Fruit fly (Drosophila melanogaster) whole organism, embryonic: Measurements from ENCODE around the gene Nak.
A peak's percentile ranks its signal among the peaks of the same experiment; 100 is the strongest.

Experiments used
- Adf1 ChIP-seq: fragments of 200-800 bp; sonication (Bioruptor generic); IDR thresholded peaks from 2 replicates; pipeline ENCODE4 v1.3.6; 2022; ENCODE audit warnings: missing biosample characterization, missing genetic modification characterization
- Atf6 ChIP-seq: fragments of 200-800 bp; sonication (Bioruptor generic); IDR thresholded peaks from 2 replicates; pipeline ENCODE4 v1.3.6; 2022; ENCODE audit warnings: missing biosample characterization, missing genetic modification characterization
- CG10366 ChIP-seq: fragments of 200-800 bp; sonication (Bioruptor generic); IDR thresholded peaks from 2 replicates; pipeline ENCODE4 v1.3.6; 2022; ENCODE audit warnings: missing biosample characterization, missing genetic modification characterization
- CG11093 ChIP-seq: fragments of 200-800 bp; sonication (Bioruptor generic); IDR thresholded peaks from 3 replicates; pipeline ENCODE4 v1.3.6; 2022; ENCODE audit warnings: missing biosample characterization, missing genetic modification characterization
- CG12659 ChIP-seq: fragments of 200-800 bp; sonication (Bioruptor generic); optimal IDR thresholded peaks from 3 replicates; lab custom pipeline; 2017; ENCODE audit warnings: mild to moderate bottlenecking, missing biosample characterization, missing genetic modification reagents, missing genetic modification characterization
- CG13624 ChIP-seq: fragments of 200-800 bp; sonication (Bioruptor generic); optimal IDR thresholded peaks from 2 replicates; lab custom pipeline; 2016; ENCODE audit warnings: missing biosample characterization, missing genetic modification characterization
- CG14441 ChIP-seq: fragments of 200-800 bp; sonication (Bioruptor generic); IDR thresholded peaks from 2 replicates; pipeline ENCODE4 v1.3.6; 2022; ENCODE audit warnings: missing biosample characterization, missing genetic modification characterization
- CG14710 ChIP-seq: fragments of 200-800 bp; sonication (Bioruptor generic); optimal IDR thresholded peaks from 3 replicates; lab custom pipeline; 2019; ENCODE audit warnings: missing biosample characterization, mild to moderate bottlenecking, missing genetic modification characterization, moderate library complexity
- CG1529 ChIP-seq: fragments of 200-800 bp; sonication (Bioruptor generic); optimal IDR thresholded peaks from 3 replicates; lab custom pipeline; 2018; ENCODE audit warnings: missing biosample characterization, missing genetic modification characterization
- CG1603 ChIP-seq: fragments of 200-800 bp; sonication (Bioruptor generic); optimal IDR thresholded peaks from 2 replicates; lab custom pipeline; 2019; ENCODE audit warnings: missing biosample characterization, mild to moderate bottlenecking, missing genetic modification characterization, moderate library complexity
- CG17912 ChIP-seq: fragments of 200-800 bp; sonication (Bioruptor generic); optimal IDR thresholded peaks from 2 replicates; lab custom pipeline; 2018; ENCODE audit warnings: missing biosample characterization, mild to moderate bottlenecking, missing genetic modification characterization
- CG1792 ChIP-seq: fragments of 200-800 bp; sonication (Bioruptor generic); optimal IDR thresholded peaks from 2 replicates; lab custom pipeline; 2016; ENCODE audit warnings: missing biosample characterization, missing genetic modification characterization
- CG3281 ChIP-seq: fragments of 200-800 bp; sonication (Bioruptor generic); optimal IDR thresholded peaks from 3 replicates; lab custom pipeline; 2017; ENCODE audit warnings: missing biosample characterization, mild to moderate bottlenecking, missing genetic modification characterization
- CG34422 ChIP-seq: fragments of 200-800 bp; sonication (Bioruptor generic); IDR thresholded peaks from 3 replicates; pipeline ENCODE4 v1.3.6; 2022; ENCODE audit warnings: missing biosample characterization, missing genetic modification characterization
- CG5180 ChIP-seq: fragments of 200-800 bp; sonication (Bioruptor generic); optimal IDR thresholded peaks from 3 replicates; lab custom pipeline; 2017; ENCODE audit warnings: missing biosample characterization, missing genetic modification characterization, mild to moderate bottlenecking, moderate library complexity, missing genetic modification reagents
- CG6254 ChIP-seq: fragments of 200-800 bp; sonication (Bioruptor generic); optimal IDR thresholded peaks from 3 replicates; lab custom pipeline; 2017; ENCODE audit warnings: mild to moderate bottlenecking, missing biosample characterization, missing genetic modification reagents, missing genetic modification characterization
- CG6272 ChIP-seq: fragments of 200-800 bp; sonication (Bioruptor generic); IDR thresholded peaks from 2 replicates; pipeline ENCODE4 v1.3.6; 2022; ENCODE audit warnings: missing biosample characterization, missing genetic modification characterization
- CG6854 ChIP-seq: fragments of 200-800 bp; sonication (Bioruptor generic); optimal IDR thresholded peaks from 3 replicates; lab custom pipeline; 2017; ENCODE audit warnings: missing biosample characterization, mild to moderate bottlenecking, missing genetic modification characterization
- CG8388 ChIP-seq: fragments of 200-800 bp; sonication (Bioruptor generic); optimal IDR thresholded peaks from 2 replicates; lab custom pipeline; 2019; ENCODE audit warnings: missing biosample characterization, mild to moderate bottlenecking, missing genetic modification characterization, moderate library complexity
- CG9797 ChIP-seq: fragments of 200-800 bp; sonication (Bioruptor generic); optimal IDR thresholded peaks from 3 replicates; lab custom pipeline; 2018; ENCODE audit warnings: missing biosample characterization, mild to moderate bottlenecking, missing genetic modification characterization
- CG9932 ChIP-seq: fragments of 200-800 bp; sonication (Bioruptor generic); IDR thresholded peaks from 2 replicates; pipeline ENCODE4 v1.3.6; 2022; ENCODE audit warnings: missing biosample characterization, missing genetic modification characterization
- CoRest ChIP-seq: fragments of 200-800 bp; sonication (Bioruptor generic); optimal IDR thresholded peaks from 3 replicates; lab custom pipeline; 2018; ENCODE audit warnings: missing biosample characterization, mild to moderate bottlenecking, missing genetic modification characterization, moderate library complexity
- D19B ChIP-seq: fragments of 200-800 bp; sonication (Bioruptor generic); optimal IDR thresholded peaks from 2 replicates; lab custom pipeline; 2017; ENCODE audit warnings: missing biosample characterization, mild to moderate bottlenecking, missing genetic modification characterization
- GATAe ChIP-seq: fragments of 200-800 bp; sonication (Bioruptor generic); conservative IDR thresholded peaks from 2 replicates; pipeline ENCODE4 v1.3.6; 2022; ENCODE audit warnings: missing biosample characterization, missing genetic modification characterization
- Hand ChIP-seq: fragments of 200-800 bp; sonication (Bioruptor generic); optimal IDR thresholded peaks from 2 replicates; lab custom pipeline; 2017; ENCODE audit warnings: mild to moderate bottlenecking, missing biosample characterization, missing genetic modification reagents, missing genetic modification characterization
- Med ChIP-seq: fragments of 200-800 bp; sonication (Bioruptor generic); peaks from one replicate; lab custom pipeline; 2016; ENCODE audit warnings: missing biosample characterization, missing genetic modification characterization, mild to moderate bottlenecking, inconsistent platforms, moderate library complexity
- Mes4 ChIP-seq: fragments of 200-800 bp; sonication (Bioruptor generic); optimal IDR thresholded peaks from 2 replicates; lab custom pipeline; 2016; ENCODE audit warnings: missing biosample characterization, missing genetic modification characterization
- Mrtf ChIP-seq: fragments of 200-800 bp; sonication (Bioruptor generic); IDR thresholded peaks from 3 replicates; pipeline ENCODE4 v1.3.6; 2022; ENCODE audit warnings: missing biosample characterization, missing genetic modification characterization
- NFAT ChIP-seq: fragments of 200-800 bp; sonication (Bioruptor generic); IDR thresholded peaks from 2 replicates; pipeline ENCODE4 v1.3.6; 2022; ENCODE audit warnings: missing biosample characterization, missing genetic modification characterization
- Opbp ChIP-seq: fragments of 200-800 bp; sonication (Bioruptor generic); IDR thresholded peaks from 3 replicates; pipeline ENCODE4 v1.3.6; 2022; ENCODE audit warnings: missing biosample characterization, missing genetic modification characterization; ENCODE audit not compliant: partially characterized antibody
- al ChIP-seq: fragments of 200-800 bp; sonication (Bioruptor generic); IDR thresholded peaks from 2 replicates; pipeline ENCODE4 v1.3.6; 2022; ENCODE audit warnings: missing biosample characterization, missing genetic modification characterization
- emc ChIP-seq: fragments of 200-800 bp; sonication (Bioruptor generic); optimal IDR thresholded peaks from 2 replicates; lab custom pipeline; 2016; ENCODE audit warnings: missing biosample characterization, missing genetic modification characterization
- exex ChIP-seq: fragments of 200-800 bp; sonication (Bioruptor generic); optimal IDR thresholded peaks from 4 replicates; lab custom pipeline; 2018; ENCODE audit warnings: missing biosample characterization, mild to moderate bottlenecking, missing genetic modification characterization, moderate library complexity
- gcm ChIP-seq: fragments of 200-800 bp; sonication (Bioruptor generic); optimal IDR thresholded peaks from 2 replicates; lab custom pipeline; 2019; ENCODE audit warnings: missing biosample characterization, mild to moderate bottlenecking, missing genetic modification characterization, moderate library complexity
- gro ChIP-seq: fragments of 200-800 bp; sonication (Bioruptor generic); optimal IDR thresholded peaks from 2 replicates; lab custom pipeline; 2016; ENCODE audit warnings: missing biosample characterization, missing genetic modification characterization
- h ChIP-seq: fragments of >200 bp; optimal IDR thresholded peaks from 2 replicates; lab custom pipeline; 2017
- hb ChIP-seq: fragments of 200-800 bp; sonication (Bioruptor generic); IDR thresholded peaks from 3 replicates; pipeline ENCODE4 v1.3.6; 2022; ENCODE audit warnings: missing biosample characterization, missing genetic modification characterization; ENCODE audit not compliant: partially characterized antibody
- inv ChIP-seq: fragments of 200-800 bp; sonication (Bioruptor generic); IDR thresholded peaks from 2 replicates; pipeline ENCODE4 v1.3.6; 2022; ENCODE audit warnings: missing biosample characterization, missing genetic modification characterization; ENCODE audit not compliant: partially characterized antibody
- ken ChIP-seq: fragments of 200-800 bp; sonication (Bioruptor generic); IDR thresholded peaks from 3 replicates; pipeline ENCODE4 v1.3.6; 2022; ENCODE audit warnings: missing biosample characterization, missing genetic modification characterization
- lbe ChIP-seq: fragments of 200-800 bp; sonication (Bioruptor generic); optimal IDR thresholded peaks from 2 replicates; lab custom pipeline; 2016; ENCODE audit warnings: missing biosample characterization, mild to moderate bottlenecking, missing genetic modification characterization
- org-1 ChIP-seq: fragments of 200-800 bp; sonication (Bioruptor generic); optimal IDR thresholded peaks from 2 replicates; lab custom pipeline; 2017; ENCODE audit warnings: missing biosample characterization, missing genetic modification characterization
- p53 ChIP-seq: fragments of 200-800 bp; sonication (Bioruptor generic); optimal IDR thresholded peaks from 2 replicates; lab custom pipeline; 2016; ENCODE audit warnings: missing biosample characterization, missing genetic modification characterization
- prd ChIP-seq, 3 experiments: fragments of >200 bp in 2 of 3; fragments of 200-800 bp in 1 of 3; sonication (Bioruptor generic) in 1 of 3; optimal IDR thresholded peaks in 2 of 3; IDR thresholded peaks in 1 of 3; 2 replicates in 2 of 3; 3 replicates in 1 of 3; pipeline versions ENCODE4 v1.3.6 to Lab custom; 2017 to 2022; ENCODE audit warnings: missing biosample characterization in 1 of 3, missing genetic modification characterization in 1 of 3
- pzg ChIP-seq: fragments of 200-800 bp; sonication (Bioruptor generic); optimal IDR thresholded peaks from 3 replicates; lab custom pipeline; 2018; ENCODE audit warnings: missing biosample characterization, mild to moderate bottlenecking, missing genetic modification characterization, moderate library complexity
- scrt ChIP-seq: fragments of 200-800 bp; sonication (Bioruptor generic); optimal IDR thresholded peaks from 2 replicates; lab custom pipeline; 2018; ENCODE audit warnings: missing biosample characterization, mild to moderate bottlenecking, missing genetic modification characterization, moderate library complexity
- sens-2 ChIP-seq: fragments of 200-800 bp; sonication (Bioruptor generic); IDR thresholded peaks from 2 replicates; pipeline ENCODE4 v1.3.6; 2022; ENCODE audit warnings: missing biosample characterization, missing genetic modification characterization
- so ChIP-seq: fragments of 200-800 bp; sonication (Bioruptor generic); IDR thresholded peaks from 3 replicates; pipeline ENCODE4 v1.3.6; 2022; ENCODE audit warnings: missing biosample characterization, missing genetic modification characterization
- unpg ChIP-seq: fragments of 200-800 bp; sonication (Bioruptor generic); optimal IDR thresholded peaks from 3 replicates; lab custom pipeline; 2018; ENCODE audit warnings: missing biosample characterization, mild to moderate bottlenecking, missing genetic modification characterization, moderate library complexity
- vfl ChIP-seq: fragments of 200-800 bp; sonication (Bioruptor generic); optimal IDR thresholded peaks from 2 replicates; lab custom pipeline; 2016; ENCODE audit warnings: missing biosample characterization, missing genetic modification characterization

Gene Nak

DNA sequence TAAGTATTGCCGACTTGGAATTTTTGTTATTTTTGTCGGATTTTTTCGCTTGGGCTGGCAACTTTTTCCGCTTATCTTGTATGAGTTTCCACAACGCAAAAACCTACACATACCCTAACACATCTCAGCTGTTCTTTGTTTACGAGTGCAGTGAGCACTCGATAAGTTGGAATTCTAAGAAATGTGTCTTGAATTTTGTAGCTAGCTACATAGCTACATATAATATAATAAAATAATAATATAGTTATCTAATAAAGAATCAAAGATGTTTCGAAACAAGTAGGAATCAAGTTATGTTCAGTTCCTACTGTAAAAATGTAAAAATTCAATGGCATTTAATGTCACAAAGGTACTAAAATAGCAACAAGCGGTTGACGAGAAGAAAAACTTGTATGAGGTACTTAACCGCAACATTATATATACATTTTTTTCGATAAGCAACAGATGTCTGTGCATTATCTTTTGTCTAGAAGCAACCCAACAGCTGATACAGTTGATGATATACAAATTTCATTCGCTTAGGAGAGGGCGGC is 11.3 kb downstream of the Nak start, which contains the start of gene Bhmt (continued):
- TF ChIP-seq CG9797, result no peak
- peak; percentile 15 for TF ChIP-seq CG6254
- TF ChIP-seq scrt (GFP tag; lab: Kevin White, UChicago), result peak; percentile 66
- TF ChIP-seq sens-2 (GFP tag; lab: Robert Waterston, UW), result no peak
- TF ChIP-seq CG34422 (GFP tag; lab: Robert Waterston, UW), result 0 out of 3 replicates have a peak, but pooled peaks have one; percentile 18
- no peak for TF ChIP-seq ken (GFP tag; lab: Robert Waterston, UW)
- TF ChIP-seq so (GFP tag; lab: Robert Waterston, UW), result peak; percentile 39; the same call in 1 of the 3 replicates
- TF ChIP-seq pzg (GFP tag; lab: Kevin White, UChicago), result peak; percentile 4
- 0 out of 2 replicates have a peak, but pooled peaks have one; percentile 24 for TF ChIP-seq CG6272
- TF ChIP-seq CG1529, result no peak
- no peak for TF ChIP-seq vfl (GFP tag; lab: Kevin White, UChicago)
- TF ChIP-seq CG8388 (GFP tag; lab: Kevin White, UChicago), result peak; percentile 33
- TF ChIP-seq CoRest, result peak; percentile 76
- no peak for TF ChIP-seq p53 (GFP tag; lab: Kevin White, UChicago)
- TF ChIP-seq gcm, result peak; percentile 25
- TF ChIP-seq emc, result no peak
- peak; percentile 69 for TF ChIP-seq CG9932
- no peak for TF ChIP-seq CG17912 (GFP tag; lab: Kevin White, UChicago)
- TF ChIP-seq Adf1 (GFP tag; lab: Robert Waterston, UW), result peak; percentile 52; the same call in 1 of the 2 replicates
- peak; percentile 59 for TF ChIP-seq CG6854
- no peak for TF ChIP-seq CG1603 (tag; lab: Kevin White, UChicago)
- peak; percentile 73 for TF ChIP-seq Atf6 (GFP tag; lab: Robert Waterston, UW)
- peak; percentile 78 for TF ChIP-seq CG14441 (GFP tag; lab: Robert Waterston, UW)
- peak; percentile 52 for TF ChIP-seq Hand (GFP tag; lab: Kevin White, UChicago)
- no peak for TF ChIP-seq inv
- peak; percentile 69 for TF ChIP-seq CG12659 (GFP tag; lab: Kevin White, UChicago)
- peak; percentile 56; the same call in 1 of the 3 replicates for TF ChIP-seq Mrtf (GFP tag; lab: Robert Waterston, UW)
- 0 out of 2 replicates have a peak, but pooled peaks have one; percentile 47 for TF ChIP-seq CG10366 (GFP tag; lab: Robert Waterston, UW)
- TF ChIP-seq GATAe (GFP tag; lab: Robert Waterston, UW), result no peak; the same call in 1 of the 2 replicates
- peak; percentile 53 for TF ChIP-seq D19B
- no peak for TF ChIP-seq Opbp (GFP tag; lab: Robert Waterston, UW)
- no peak for TF ChIP-seq h (lab: Kevin White, UChicago)
- no peak for TF ChIP-seq CG14710 (tag; lab: Kevin White, UChicago)
- peak; percentile 74 for TF ChIP-seq al (GFP tag; lab: Robert Waterston, UW)
- TF ChIP-seq CG1792 (GFP tag; lab: Kevin White, UChicago), result no peak
- TF ChIP-seq gro, result no peak
- TF ChIP-seq lbe (GFP tag; lab: Kevin White, UChicago), result peak; percentile 88
- no peak for TF ChIP-seq CG5180 (GFP tag; lab: Kevin White, UChicago)
- TF ChIP-seq CG11093 (GFP tag; lab: Robert Waterston, UW), result 0 out of 3 replicates have a peak, but pooled peaks have one; percentile 36
- peak; percentile 39 for TF ChIP-seq CG13624 (GFP tag; lab: Kevin White, UChicago)
- TF ChIP-seq org-1 (GFP tag; lab: Kevin White, UChicago), result peak; percentile 37
- peak; percentile 56 for TF ChIP-seq exex (tag; lab: Kevin White, UChicago)
- peak; percentile 84; the same call in 1 of the 2 replicates for TF ChIP-seq NFAT (GFP tag; lab: Robert Waterston, UW)
- peak; percentile 59 for TF ChIP-seq Med (GFP tag; lab: Kevin White, UChicago)
- peak; percentile 81 for TF ChIP-seq CG3281 (GFP tag; lab: Kevin White, UChicago)
- TF ChIP-seq unpg, result peak; percentile 71
- TF ChIP-seq hb (GFP tag; lab: Robert Waterston, UW), result no peak
- TF ChIP-seq Mes4, result no peak
- TF ChIP-seq prd (optimal IDR thresholded peaks at IDR 0.05; lab: Kevin White, UChicago), result no peak
- peak; percentile 66 for TF ChIP-seq prd (GFP tag; IDR thresholded peaks at IDR 0.05; lab: Robert Waterston, UW)
